Worm (Caenorhabditis elegans) whole organism, early embryonic: ENCODE measurements around the gene F07E5.8.

ENCODE experiments used
- ama-1 ChIP-seq: fragments of 150-350 bp; optimal IDR thresholded peaks from 2 replicates; lab custom pipeline; 2014
- ceh-36 ChIP-seq: sonication (generic microtip); optimal IDR thresholded peaks from 2 replicates; lab custom pipeline; 2016; ENCODE audit warnings: missing genetic modification characterization, inconsistent platforms, missing compliant biosample characterization
- hnd-1 ChIP-seq: sonication (generic microtip); optimal IDR thresholded peaks from 2 replicates; lab custom pipeline; 2016; ENCODE audit warnings: missing genetic modification characterization, missing compliant biosample characterization

DNA sequence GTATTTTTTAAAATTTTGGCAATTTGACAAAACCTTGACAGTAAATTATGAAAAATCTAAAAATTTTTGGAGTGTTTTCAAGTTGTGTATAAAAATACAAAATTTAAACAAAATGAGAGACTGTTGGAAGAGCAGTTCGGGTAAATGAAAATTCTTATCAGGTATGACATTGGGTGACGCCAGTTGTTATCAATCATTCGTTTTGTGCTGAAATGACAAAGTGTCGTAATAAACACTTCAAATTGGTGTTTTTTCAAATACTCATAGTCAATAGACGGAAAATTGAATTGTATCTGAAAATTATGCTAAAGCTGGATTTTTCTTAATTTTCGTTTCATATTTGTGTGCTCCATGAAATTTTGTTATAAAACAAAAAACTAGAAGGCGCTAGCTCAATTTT, 47.3 kb upstream of the F07E5.8 start:
- no peak for TF ChIP-seq hnd-1 (tag; lab: Kevin White, UChicago)
- no peak for TF ChIP-seq ceh-36 (tag; lab: Kevin White, UChicago)
- no peak for TF ChIP-seq ama-1 (lab: Kevin White, UChicago)
